Fruit fly (Drosophila melanogaster) whole organism, larva: ENCODE measurements around the gene Dhdds.
A peak's percentile ranks its signal among the peaks of the same experiment; 100 is the strongest.

Experiments
- noc ChIP-seq: fragments of 200-800 bp; sonication (Bioruptor generic); optimal IDR thresholded peaks from 3 replicates; lab custom pipeline; 2019; ENCODE audit warnings: missing biosample characterization, mild to moderate bottlenecking, missing genetic modification characterization, moderate library complexity

The Dhdds gene

dm6 chrX:7963724-7964123 is 30.6 kb upstream of the Dhdds start, which contains the start of gene sn:
Gene sn (plus strand): TSS chrX:7964024.
- no peak for TF ChIP-seq noc (tag; lab: Kevin White, UChicago)

- TF ChIP-seq noc (tag; lab: Kevin White, UChicago) = no peak
These were observed 27.8 kb upstream of the Dhdds start for dm6 chrX:7960988-7961387.

dm6 chrX:7959512-7959911 is 26.4 kb upstream of the Dhdds start:
- no peak for TF ChIP-seq noc (tag; lab: Kevin White, UChicago)

- TF ChIP-seq noc (tag; lab: Kevin White, UChicago) = no peak
These were observed 25.9 kb upstream of the Dhdds start for dm6 chrX:7959025-7959424.

dm6 chrX:7955890-7956289 is 22.7 kb upstream of the Dhdds start, which contains the start of the genes CG15332 and CG15330:
Gene CG15332 (minus strand): TSS chrX:7955990.
Gene CG15330 (plus strand): TSS chrX:7956064.
- TF ChIP-seq noc (tag; lab: Kevin White, UChicago) = no peak

dm6 chrX:7946858-7947313 is 13.7 kb upstream of the Dhdds start, which contains the start of gene orion:
Gene orion (minus strand): TSS chrX:7946908.
- no peak for TF ChIP-seq noc (tag; lab: Kevin White, UChicago)

- peak; percentile 38 for TF ChIP-seq noc (tag; lab: Kevin White, UChicago)
These were observed 11.9 kb upstream of the Dhdds start for dm6 chrX:7944772-7945722.

- no peak for TF ChIP-seq noc (tag; lab: Kevin White, UChicago)
These were observed 11.1 kb upstream of the Dhdds start for dm6 chrX:7944151-7944713.

- no peak for TF ChIP-seq noc (tag; lab: Kevin White, UChicago)
These were observed 5.3 kb upstream of the Dhdds start for dm6 chrX:7938482-7938804.

- TF ChIP-seq noc (tag; lab: Kevin White, UChicago) = peak; percentile 28
These were observed 4.7 kb upstream of the Dhdds start for dm6 chrX:7937588-7938481.

- peak; percentile 54 for TF ChIP-seq noc (tag; lab: Kevin White, UChicago)
These were observed 2.8 kb upstream of the Dhdds start, which contains the start of gene Ubr3 for dm6 chrX:7935798-7936572. Gene Ubr3 (plus strand): TSS chrX:7935896.

- TF ChIP-seq noc (tag; lab: Kevin White, UChicago) = peak; percentile 44
These were observed 1.5 kb upstream of the Dhdds start, which contains the start of gene RpS14b for dm6 chrX:7934679-7935078. Gene RpS14b (plus strand): TSS chrX:7934898.

dm6 chrX:7931028-7931549 is 2.1 kb downstream of the Dhdds start, which contains the start of gene mahe:
Gene mahe (minus strand): TSS chrX:7931382.
- TF ChIP-seq noc (tag; lab: Kevin White, UChicago) = no peak
